Fruit fly (Drosophila melanogaster): ENCODE results near the gene Ube4A.

Gene Ube4A

dm6 chr2L:6622642-6623162 is 35.6 kb upstream of the Ube4A start, which contains the start of gene CG34345:
Gene CG34345, plus strand, starts transcription at chr2L:6623112.
- TF ChIP-seq Lhr (GFP tag; optimal IDR thresholded peaks at IDR 0.05) (peak; percentile 78), pum (GFP tag; optimal IDR thresholded peaks at IDR 0.05) (no peak), Abd-B (GFP tag; optimal IDR thresholded peaks at IDR 0.05) (peak; percentile 69), chinmo (GFP tag; IDR thresholded peaks at IDR 0.05; ENCODE audit: partially characterized antibody) (peak; percentile 60; the same call in 1 of the 4 replicates), stwl (tag; optimal IDR thresholded peaks at IDR 0.05) (peak; percentile 100), CG32532 (GFP tag; IDR thresholded peaks at IDR 0.05) (peak; percentile 30; the same call in 1 of the 2 replicates), CG1603 (tag; optimal IDR thresholded peaks at IDR 0.05) (peak; percentile 60), bbx (GFP tag; IDR thresholded peaks at IDR 0.05; ENCODE audit: partially characterized antibody) (peak; percentile 78), ato (GFP tag; IDR thresholded peaks at IDR 0.05; ENCODE audit: partially characterized antibody) (peak; percentile 48; the same call in 1 of the 2 replicates), zfh1 (GFP tag; IDR thresholded peaks at IDR 0.05) (peak; percentile 35; the same call in 1 of the 3 replicates), CG12155 (GFP tag; optimal IDR thresholded peaks at IDR 0.05) (peak; percentile 4), Bgb (GFP tag; IDR thresholded peaks at IDR 0.05; ENCODE audit: partially characterized antibody) (peak; percentile 77), CG2116 (GFP tag; optimal IDR thresholded peaks at IDR 0.05) (peak; percentile 19), Ets97D (GFP tag; optimal IDR thresholded peaks at IDR 0.05) (peak; percentile 86), nmo (GFP tag; optimal IDR thresholded peaks at IDR 0.05) (peak; percentile 40), CG9817 (tag; optimal IDR thresholded peaks at IDR 0.05) (peak; percentile 4), CG2120 (GFP tag; optimal IDR thresholded peaks at IDR 0.05) (peak; percentile 50), amos (GFP tag; IDR thresholded peaks at IDR 0.05; ENCODE audit: partially characterized antibody) (peak; percentile 59), ash1 (GFP tag; optimal IDR thresholded peaks at IDR 0.05) (no peak), vfl (GFP tag; optimal IDR thresholded peaks at IDR 0.05) (no peak), tna (GFP tag; IDR thresholded peaks at IDR 0.05; ENCODE audit: partially characterized antibody) (no peak), sna (GFP tag; IDR thresholded peaks at IDR 0.05; ENCODE audit: partially characterized antibody) (peak; percentile 64), phol (tag; optimal IDR thresholded peaks at IDR 0.05) (peak; percentile 46), klu (GFP tag; IDR thresholded peaks at IDR 0.05) (peak; percentile 28; the same call in 1 of the 2 replicates), Doc2 (GFP tag; IDR thresholded peaks at IDR 0.05) (no peak), Gsc (GFP tag; IDR thresholded peaks at IDR 0.05) (no peak), insv (GFP tag; optimal IDR thresholded peaks at IDR 0.05) (peak in 1 of 2 experiments; percentile 8), E2f1 (GFP tag; IDR thresholded peaks at IDR 0.05) (no peak), knrl (GFP tag; IDR thresholded peaks at IDR 0.05; ENCODE audit: partially characterized antibody) (peak; percentile 56; the same call in 2 of the 3 replicates), CG13624 (GFP tag; optimal IDR thresholded peaks at IDR 0.05) (peak; percentile 40), mam (GFP tag; optimal IDR thresholded peaks at IDR 0.05) (peak; percentile 43), zf30C (GFP tag; optimal IDR thresholded peaks at IDR 0.05) (peak; percentile 5), trem (tag; optimal IDR thresholded peaks at IDR 0.05) (peak; percentile 62), CTCF (GFP tag; optimal IDR thresholded peaks at IDR 0.05) (peak; percentile 85), Mrtf (GFP tag; IDR thresholded peaks at IDR 0.05) (no peak), Ets65A (GFP tag) (peak; percentile 77), CG15601 (tag; optimal IDR thresholded peaks at IDR 0.05) (peak; percentile 20), exex (tag; optimal IDR thresholded peaks at IDR 0.05) (no peak), hb (GFP tag; IDR thresholded peaks at IDR 0.05; ENCODE audit: partially characterized antibody) (no peak), CG4424 (GFP tag; optimal IDR thresholded peaks at IDR 0.05) (peak; percentile 6), CG17829 (tag; optimal IDR thresholded peaks at IDR 0.05) (peak; percentile 4), CG34224 (GFP tag; IDR thresholded peaks at IDR 0.05; ENCODE audit: partially characterized antibody) (peak; percentile 75), CG5180 (GFP tag; optimal IDR thresholded peaks at IDR 0.05) (no peak), Doc3 (GFP tag; IDR thresholded peaks at IDR 0.05; ENCODE audit: partially characterized antibody) (peak; percentile 62; the same call in 2 of the 3 replicates), Rfx (GFP tag; IDR thresholded peaks at IDR 0.05) (peak; percentile 52), pita (GFP tag; optimal IDR thresholded peaks at IDR 0.05) (peak; percentile 90), GATAe (GFP tag; conservative IDR thresholded peaks at IDR 0.05) (no peak), gfzf (GFP tag; optimal IDR thresholded peaks at IDR 0.05) (peak; percentile 47), slbo (GFP tag; IDR thresholded peaks at IDR 0.05) (peak; percentile 40; the same call in 1 of the 2 replicates)
